Worm (Caenorhabditis elegans) whole organism, L1 larva: Measurements from ENCODE around the gene F43G6.10.

Experiments used
- fos-1 ChIP-seq: fragments of 150-350 bp; optimal IDR thresholded peaks from 2 replicates; lab custom pipeline; 2014; ENCODE audit warnings: missing biosample characterization, missing genetic modification characterization
- mep-1 ChIP-seq: fragments of 150-350 bp; optimal IDR thresholded peaks from 2 replicates; lab custom pipeline; 2014; ENCODE audit warnings: missing biosample characterization, missing genetic modification characterization

- TF ChIP-seq fos-1 (tag; lab: Kevin White, UChicago) (no peak), mep-1 (no peak)
These were observed 2.9 kb upstream of the F43G6.10 start, which contains the start of gene jmjd-1.1 for ce11 chrII:11806256-11806655.
